Worm (Caenorhabditis elegans): ENCODE results near the gene ZK262.2.

DNA sequence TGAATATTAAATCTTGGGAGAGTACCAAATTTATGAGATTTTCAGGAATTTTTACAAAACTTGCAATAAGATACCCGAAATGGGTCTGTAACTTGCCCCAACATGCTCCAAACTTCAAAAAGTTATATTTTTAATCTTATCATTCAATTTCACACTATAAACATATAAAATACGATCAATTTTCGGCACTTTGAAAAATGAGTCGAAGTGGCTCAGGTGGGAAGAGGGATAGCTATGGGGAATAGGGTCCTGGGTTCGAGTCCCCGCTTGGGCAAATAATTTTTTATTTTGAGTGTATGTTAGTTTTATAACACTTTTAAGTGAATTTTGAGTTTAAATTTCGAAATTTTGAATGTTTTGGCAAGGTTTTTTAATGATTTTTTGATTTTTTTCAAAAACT lies 41.8 kb downstream of the ZK262.2 start:
- TF ChIP-seq egl-27 (tag; optimal IDR thresholded peaks at IDR 0.05) (no peak), F44E2.7 (GFP tag; IDR thresholded peaks at IDR 0.05) (no peak), nhr-77 (tag; optimal IDR thresholded peaks at IDR 0.05) (no peak), lsy-2 (tag; optimal IDR thresholded peaks at IDR 0.05) (no peak), skn-1 (tag; optimal IDR thresholded peaks at IDR 0.05) (no peak)
